Fruit fly (Drosophila melanogaster) whole organism, embryonic: ENCODE measurements around the gene mio.

Source experiments
- Aef1 ChIP-seq: fragments of 200-800 bp; sonication (Bioruptor generic); IDR thresholded peaks from 3 replicates; pipeline ENCODE4 v1.3.6; 2022; ENCODE audit warnings: missing biosample characterization, missing genetic modification characterization
- Asciz ChIP-seq: fragments of 200-800 bp; sonication (Bioruptor generic); optimal IDR thresholded peaks from 2 replicates; lab custom pipeline; 2017; ENCODE audit warnings: missing biosample characterization, mild to moderate bottlenecking, missing genetic modification characterization, missing genetic modification reagents
- Atf3 ChIP-seq: fragments of 200-800 bp; sonication (Bioruptor generic); optimal IDR thresholded peaks from 3 replicates; lab custom pipeline; 2016; ENCODE audit warnings: missing biosample characterization, missing genetic modification characterization
- CG10267 ChIP-seq: fragments of 200-800 bp; sonication (Bioruptor generic); optimal IDR thresholded peaks from 2 replicates; lab custom pipeline; 2018; ENCODE audit warnings: missing biosample characterization, mild to moderate bottlenecking, missing genetic modification characterization, moderate library complexity
- CG10543 ChIP-seq: fragments of 200-800 bp; sonication (Bioruptor generic); optimal IDR thresholded peaks from 3 replicates; lab custom pipeline; 2017; ENCODE audit warnings: missing biosample characterization, mild to moderate bottlenecking, missing genetic modification characterization, moderate library complexity
- CG12155 ChIP-seq: fragments of 200-800 bp; sonication (Bioruptor generic); optimal IDR thresholded peaks from 3 replicates; lab custom pipeline; 2016; ENCODE audit warnings: missing biosample characterization, missing genetic modification characterization
- CG12769 ChIP-seq: fragments of 200-800 bp; sonication (Bioruptor generic); optimal IDR thresholded peaks from 2 replicates; lab custom pipeline; 2019; ENCODE audit warnings: missing biosample characterization, mild to moderate bottlenecking, missing genetic modification characterization, moderate library complexity
- CG12942 ChIP-seq: fragments of 200-800 bp; sonication (Bioruptor generic); optimal IDR thresholded peaks from 3 replicates; lab custom pipeline; 2016; ENCODE audit warnings: missing biosample characterization, missing genetic modification characterization
- CG13287 ChIP-seq: fragments of 200-800 bp; sonication (Bioruptor generic); IDR thresholded peaks from 2 replicates; pipeline ENCODE4 v1.3.6; 2022; ENCODE audit warnings: missing biosample characterization, missing genetic modification characterization; ENCODE audit not compliant: partially characterized antibody
- CG13775 ChIP-seq: fragments of 200-800 bp; sonication (Bioruptor generic); optimal IDR thresholded peaks from 3 replicates; lab custom pipeline; 2017; ENCODE audit warnings: missing biosample characterization, mild to moderate bottlenecking, missing genetic modification characterization
- CG15011 ChIP-seq: fragments of 200-800 bp; sonication (Bioruptor generic); optimal IDR thresholded peaks from 3 replicates; lab custom pipeline; 2018; ENCODE audit warnings: missing biosample characterization, mild to moderate bottlenecking, missing genetic modification characterization
- CG1529 ChIP-seq: fragments of 200-800 bp; sonication (Bioruptor generic); optimal IDR thresholded peaks from 3 replicates; lab custom pipeline; 2018; ENCODE audit warnings: missing biosample characterization, missing genetic modification characterization
- CG15514 ChIP-seq: fragments of 200-800 bp; sonication (Bioruptor generic); optimal IDR thresholded peaks from 3 replicates; lab custom pipeline; 2017; ENCODE audit warnings: missing biosample characterization, missing genetic modification characterization, mild to moderate bottlenecking, moderate library complexity, missing genetic modification reagents
- CG15601 ChIP-seq: fragments of 200-800 bp; sonication (Bioruptor generic); optimal IDR thresholded peaks from 3 replicates; lab custom pipeline; 2019; ENCODE audit warnings: missing biosample characterization, mild to moderate bottlenecking, missing genetic modification characterization, moderate library complexity
- CG15696 ChIP-seq: fragments of 200-800 bp; sonication (Bioruptor generic); optimal IDR thresholded peaks from 2 replicates; lab custom pipeline; 2019; ENCODE audit warnings: missing biosample characterization, mild to moderate bottlenecking, missing genetic modification characterization, moderate library complexity
- CG17328 ChIP-seq: fragments of 200-800 bp; sonication (Bioruptor generic); IDR thresholded peaks from 2 replicates; pipeline ENCODE4 v1.3.6; 2022; ENCODE audit warnings: missing biosample characterization, missing genetic modification characterization
- CG17359 ChIP-seq: fragments of 200-800 bp; sonication (Bioruptor generic); optimal IDR thresholded peaks from 3 replicates; lab custom pipeline; 2018; ENCODE audit warnings: missing biosample characterization, mild to moderate bottlenecking, missing genetic modification characterization, moderate library complexity
- CG17912 ChIP-seq: fragments of 200-800 bp; sonication (Bioruptor generic); optimal IDR thresholded peaks from 2 replicates; lab custom pipeline; 2018; ENCODE audit warnings: missing biosample characterization, mild to moderate bottlenecking, missing genetic modification characterization
- CG6689 ChIP-seq: fragments of 200-800 bp; sonication (Bioruptor generic); IDR thresholded peaks from 2 replicates; pipeline ENCODE4 v1.3.6; 2022; ENCODE audit warnings: missing biosample characterization, missing genetic modification characterization
- CG7556 ChIP-seq: fragments of 200-800 bp; sonication (Bioruptor generic); optimal IDR thresholded peaks from 2 replicates; lab custom pipeline; 2017; ENCODE audit warnings: missing biosample characterization, mild to moderate bottlenecking, missing genetic modification characterization
- CG7839 ChIP-seq: fragments of 200-800 bp; sonication (Bioruptor generic); optimal IDR thresholded peaks from 3 replicates; lab custom pipeline; 2018; ENCODE audit warnings: missing biosample characterization, mild to moderate bottlenecking, missing genetic modification characterization, moderate library complexity
- CG8944 ChIP-seq: fragments of 200-800 bp; sonication (Bioruptor generic); optimal IDR thresholded peaks from 3 replicates; lab custom pipeline; 2016; ENCODE audit warnings: missing biosample characterization, missing genetic modification characterization
- CG9609 ChIP-seq: fragments of 200-800 bp; sonication (Bioruptor generic); optimal IDR thresholded peaks from 3 replicates; lab custom pipeline; 2016; ENCODE audit warnings: missing biosample characterization, missing genetic modification characterization
- Chrac-16 ChIP-seq: fragments of 200-800 bp; sonication (Bioruptor generic); optimal IDR thresholded peaks from 3 replicates; lab custom pipeline; 2016; ENCODE audit warnings: missing biosample characterization, missing genetic modification characterization
- Deaf1 ChIP-seq: fragments of 200-800 bp; optimal IDR thresholded peaks from 3 replicates; lab custom pipeline; 2019; ENCODE audit warnings: missing biosample characterization, mild to moderate bottlenecking, missing genetic modification characterization, moderate library complexity
- Eip74EF ChIP-seq, 2 experiments: fragments of 200-800 bp in 1 of 2; fragments of >200 bp in 1 of 2; sonication (Bioruptor generic) in 1 of 2; optimal IDR thresholded peaks; 2 replicates each; lab custom pipeline; 2017 to 2019; ENCODE audit warnings: missing biosample characterization in 2 of 2, missing genetic modification characterization in 2 of 2, mild to moderate bottlenecking in 1 of 2, moderate library complexity in 1 of 2
- Jarid2 ChIP-seq: fragments of 200-800 bp; sonication (Bioruptor generic); optimal IDR thresholded peaks from 3 replicates; lab custom pipeline; 2017; ENCODE audit warnings: mild to moderate bottlenecking, missing biosample characterization, missing genetic modification reagents, missing genetic modification characterization
- Lim3 ChIP-seq: fragments of 200-800 bp; sonication (Bioruptor generic); IDR thresholded peaks from 2 replicates; pipeline ENCODE4 v1.3.6; 2022; ENCODE audit warnings: missing biosample characterization, missing genetic modification characterization
- MTF-1 ChIP-seq: fragments of 200-800 bp; sonication (Bioruptor generic); optimal IDR thresholded peaks from 2 replicates; lab custom pipeline; 2018; ENCODE audit warnings: missing biosample characterization, mild to moderate bottlenecking, missing genetic modification characterization, borderline replicate concordance
- Nf-YA ChIP-seq: fragments of 200-800 bp; sonication (Bioruptor generic); IDR thresholded peaks from 2 replicates; pipeline ENCODE4 v1.3.6; 2022; ENCODE audit warnings: missing biosample characterization, missing genetic modification characterization
- ac ChIP-seq: fragments of 200-800 bp; sonication (Bioruptor generic); optimal IDR thresholded peaks from 3 replicates; lab custom pipeline; 2017; ENCODE audit warnings: missing biosample characterization, mild to moderate bottlenecking, missing genetic modification characterization
- ems ChIP-seq: fragments of 200-800 bp; sonication (Bioruptor generic); optimal IDR thresholded peaks from 3 replicates; lab custom pipeline; 2016; ENCODE audit warnings: missing biosample characterization, missing genetic modification characterization
- eyg ChIP-seq: fragments of 200-800 bp; sonication (Bioruptor generic); optimal IDR thresholded peaks from 3 replicates; lab custom pipeline; 2016; ENCODE audit warnings: missing biosample characterization, missing genetic modification characterization
- gsb-n ChIP-seq: fragments of 200-800 bp; sonication (Bioruptor generic); optimal IDR thresholded peaks from 3 replicates; lab custom pipeline; 2018; ENCODE audit warnings: missing biosample characterization, mild to moderate bottlenecking, missing genetic modification characterization
- ham ChIP-seq: fragments of 200-800 bp; sonication (Bioruptor generic); IDR thresholded peaks from 2 replicates; pipeline ENCODE4 v1.3.6; 2022; ENCODE audit warnings: missing biosample characterization, missing genetic modification characterization
- kah ChIP-seq: fragments of 200-800 bp; sonication (Bioruptor generic); optimal IDR thresholded peaks from 2 replicates; lab custom pipeline; 2018; ENCODE audit warnings: missing biosample characterization, mild to moderate bottlenecking, missing genetic modification characterization
- lab ChIP-seq: fragments of 200-800 bp; sonication (Bioruptor generic); optimal IDR thresholded peaks from 3 replicates; lab custom pipeline; 2017; ENCODE audit warnings: missing biosample characterization, missing genetic modification characterization, mild to moderate bottlenecking, moderate library complexity, missing genetic modification reagents
- nmo ChIP-seq: fragments of 200-800 bp; sonication (Bioruptor generic); optimal IDR thresholded peaks from 2 replicates; lab custom pipeline; 2018; ENCODE audit warnings: missing biosample characterization, mild to moderate bottlenecking, missing genetic modification characterization, moderate library complexity
- nom ChIP-seq: fragments of 200-800 bp; sonication (Bioruptor generic); optimal IDR thresholded peaks from 2 replicates; lab custom pipeline; 2017; ENCODE audit warnings: missing biosample characterization, missing genetic modification characterization, mild to moderate bottlenecking, moderate library complexity, missing genetic modification reagents
- onecut ChIP-seq: fragments of 200-800 bp; sonication (Bioruptor generic); IDR thresholded peaks from 2 replicates; pipeline ENCODE4 v1.3.6; 2022; ENCODE audit warnings: missing biosample characterization, missing genetic modification characterization
- otp ChIP-seq: fragments of 200-800 bp; sonication (Bioruptor generic); IDR thresholded peaks from 3 replicates; pipeline ENCODE4, ENCODE4 v1.3.6; 2022; ENCODE audit warnings: missing biosample characterization, missing genetic modification characterization
- salm ChIP-seq: fragments of 200-800 bp; sonication (Bioruptor generic); optimal IDR thresholded peaks from 2 replicates; lab custom pipeline; 2018; ENCODE audit warnings: missing biosample characterization, mild to moderate bottlenecking, missing genetic modification characterization
- scrt ChIP-seq: fragments of 200-800 bp; sonication (Bioruptor generic); optimal IDR thresholded peaks from 2 replicates; lab custom pipeline; 2018; ENCODE audit warnings: missing biosample characterization, mild to moderate bottlenecking, missing genetic modification characterization, moderate library complexity
- seq ChIP-seq: fragments of 200-800 bp; sonication (Bioruptor generic); IDR thresholded peaks from 2 replicates; pipeline ENCODE4 v1.3.6; 2022; ENCODE audit warnings: missing biosample characterization, missing genetic modification characterization
- so ChIP-seq: fragments of 200-800 bp; sonication (Bioruptor generic); IDR thresholded peaks from 3 replicates; pipeline ENCODE4 v1.3.6; 2022; ENCODE audit warnings: missing biosample characterization, missing genetic modification characterization
- sr ChIP-seq: fragments of 200-800 bp; sonication (Bioruptor generic); IDR thresholded peaks from 3 replicates; pipeline ENCODE4 v1.3.6; 2022; ENCODE audit warnings: missing biosample characterization, missing genetic modification characterization
- tgo ChIP-seq: fragments of 200-800 bp; sonication (Bioruptor generic); IDR thresholded peaks from 3 replicates; pipeline ENCODE4 v1.3.6; 2022; ENCODE audit warnings: missing biosample characterization, missing genetic modification characterization
- usp ChIP-seq: fragments of >200 bp; optimal IDR thresholded peaks from 2 replicates; lab custom pipeline; 2017; ENCODE audit warnings: missing biosample characterization, missing genetic modification characterization

The mio gene

dm6 chr2L:2177969-2178809, 38.9 kb upstream of the mio start, which contains the start of gene aop (continued):
- TF ChIP-seq nom (GFP tag; lab: Kevin White, UChicago) (peak; percentile 46), CG12942 (GFP tag; lab: Kevin White, UChicago) (no peak), scrt (GFP tag; lab: Kevin White, UChicago) (peak; percentile 42), CG17359 (tag; lab: Kevin White, UChicago) (peak; percentile 35), CG15601 (tag; lab: Kevin White, UChicago) (peak; percentile 25), CG13287 (GFP tag; lab: Robert Waterston, UW) (peak; percentile 48), Nf-YA (no peak), MTF-1 (GFP tag; lab: Kevin White, UChicago) (peak; percentile 48), gsb-n (tag; lab: Kevin White, UChicago) (peak; percentile 58), CG17328 (peak; percentile 56), onecut (GFP tag; lab: Robert Waterston, UW) (peak; percentile 35; the same call in 1 of the 2 replicates), CG7839 (tag; lab: Kevin White, UChicago) (peak; percentile 21), ac (GFP tag; lab: Kevin White, UChicago) (peak; percentile 50), seq (no peak; the same call in 1 of the 2 replicates), Asciz (peak; percentile 28), CG12769 (tag; lab: Kevin White, UChicago) (peak; percentile 38), usp (GFP tag; lab: Kevin White, UChicago) (no peak), lab (GFP tag; lab: Kevin White, UChicago) (peak; percentile 52), CG15696 (tag; lab: Kevin White, UChicago) (peak; percentile 18), Atf3 (GFP tag; lab: Kevin White, UChicago) (no peak), CG1529 (GFP tag; lab: Kevin White, UChicago) (peak; percentile 9), CG13775 (no peak), Jarid2 (peak; percentile 98), CG6689 (no peak), kah (GFP tag; lab: Kevin White, UChicago) (peak; percentile 41), nmo (peak; percentile 6), Deaf1 (tag; lab: Kevin White, UChicago) (peak; percentile 88), Lim3 (GFP tag; lab: Robert Waterston, UW) (no peak), Chrac-16 (GFP tag; lab: Kevin White, UChicago) (no peak), sr (GFP tag; lab: Robert Waterston, UW) (peak; percentile 73; the same call in 2 of the 3 replicates), tgo (GFP tag; lab: Robert Waterston, UW) (0 out of 3 replicates have a peak, but pooled peaks have one; percentile 10), Aef1 (GFP tag; lab: Robert Waterston, UW) (no peak), CG7556 (GFP tag; lab: Kevin White, UChicago) (peak; percentile 13), CG17912 (peak; percentile 57), so (GFP tag; lab: Robert Waterston, UW) (peak; percentile 49; the same call in 2 of the 3 replicates), CG9609 (GFP tag; lab: Kevin White, UChicago) (no peak), CG15011 (GFP tag; lab: Kevin White, UChicago) (peak; percentile 7), ems (GFP tag; lab: Kevin White, UChicago) (peak; percentile 7), CG10267 (peak; percentile 18), otp (GFP tag; lab: Robert Waterston, UW) (peak; percentile 33; the same call in 1 of the 3 replicates), Eip74EF (GFP tag; optimal IDR thresholded peaks at IDR 0.05; lab: Kevin White, UChicago) (peak in 1 of 2 experiments; percentile 49), salm (tag; lab: Kevin White, UChicago) (no peak), CG10543 (GFP tag; lab: Kevin White, UChicago) (peak; percentile 46), ham (GFP tag; lab: Robert Waterston, UW) (no peak), eyg (GFP tag; lab: Kevin White, UChicago) (peak; percentile 31), CG12155 (GFP tag; lab: Kevin White, UChicago) (peak; percentile 42), CG8944 (GFP tag; lab: Kevin White, UChicago) (peak; percentile 10), CG15514 (GFP tag; lab: Kevin White, UChicago) (peak; percentile 16)
